Fruit fly (Drosophila melanogaster): ENCODE measurements around the gene CG7329.

dm6 chr2L:10607697-10608096, 30.6 kb downstream of the CG7329 start:
- TF ChIP-seq CG13204 (GFP tag; optimal IDR thresholded peaks at IDR 0.05) = no peak
- TF ChIP-seq CG14655 (GFP tag; optimal IDR thresholded peaks at IDR 0.05) = no peak
- TF ChIP-seq CG15710 (tag; optimal IDR thresholded peaks at IDR 0.05) = no peak
